Worm (Caenorhabditis elegans) whole organism, L3 larva: ENCODE data around the gene K09F6.11.
"Not testable (repeated sequence)": the region's sequence is repeated elsewhere in the genome, so short reads cannot be mapped to it uniquely, and the experiment has no call there.

Source experiments
- aly-2 ChIP-seq: fragments of 150-350 bp; optimal IDR thresholded peaks from 2 replicates; lab custom pipeline; 2014; ENCODE audit warnings: missing biosample characterization, missing genetic modification characterization
- egl-27 ChIP-seq: sonication (generic microtip); optimal IDR thresholded peaks from 4 replicates; lab custom pipeline; 2017; ENCODE audit warnings: missing biosample characterization, missing genetic modification reagents, missing genetic modification characterization
- elt-1 ChIP-seq: fragments of 150-350 bp; optimal IDR thresholded peaks from 2 replicates; lab custom pipeline; 2014; ENCODE audit warnings: missing biosample characterization, missing genetic modification characterization
- elt-2 ChIP-seq: sonication (generic microtip); optimal IDR thresholded peaks from 2 replicates; lab custom pipeline; 2016; ENCODE audit warnings: missing genetic modification reagents, mild to moderate bottlenecking, missing genetic modification characterization, missing compliant biosample characterization
- fos-1 ChIP-seq: fragments of 150-350 bp; optimal IDR thresholded peaks from 2 replicates; lab custom pipeline; 2014; ENCODE audit warnings: missing biosample characterization, missing genetic modification characterization
- pha-4 ChIP-seq: fragments of 150-350 bp; optimal IDR thresholded peaks from 2 replicates; lab custom pipeline; 2014; ENCODE audit warnings: missing biosample characterization, missing genetic modification reagents, missing genetic modification characterization
- unc-39 ChIP-seq: sonication (generic microtip); optimal IDR thresholded peaks from 4 replicates; lab custom pipeline; 2017; ENCODE audit warnings: missing biosample characterization, missing genetic modification characterization

ce11 chrII:2254861-2255260 lies 25.1 kb upstream of the K09F6.11 start, which contains the start of gene K09F6.3:
- not testable (repeated sequence) for TF ChIP-seq elt-2 (tag; lab: Kevin White, UChicago); aly-2; elt-1 (tag; lab: Kevin White, UChicago); pha-4; unc-39 (tag; lab: Kevin White, UChicago); fos-1 (tag; lab: Kevin White, UChicago); egl-27 (tag; lab: Kevin White, UChicago)
